Fruit fly (Drosophila melanogaster): ENCODE measurements around the gene CG43347.

dm6 chrX:10656216-10656615, 36.2 kb upstream of the CG43347 start:
- TF ChIP-seq pan (optimal IDR thresholded peaks at IDR 0.05) (no peak), usp (GFP tag; optimal IDR thresholded peaks at IDR 0.05) (no peak), EcR (GFP tag; optimal IDR thresholded peaks at IDR 0.05) (no peak), psq (optimal IDR thresholded peaks at IDR 0.05) (no peak)
